Fruit fly (Drosophila melanogaster) whole organism, embryonic: Measurements from ENCODE around the gene HipHop.

Experiments used
- Abd-B ChIP-seq: fragments of 200-800 bp; sonication (Bioruptor generic); optimal IDR thresholded peaks from 2 replicates; lab custom pipeline; 2018; ENCODE audit warnings: missing biosample characterization, mild to moderate bottlenecking, missing genetic modification characterization, moderate library complexity
- Adf1 ChIP-seq: fragments of 200-800 bp; sonication (Bioruptor generic); IDR thresholded peaks from 2 replicates; pipeline ENCODE4 v1.3.6; 2022; ENCODE audit warnings: missing biosample characterization, missing genetic modification characterization
- Asciz ChIP-seq: fragments of 200-800 bp; sonication (Bioruptor generic); optimal IDR thresholded peaks from 2 replicates; lab custom pipeline; 2017; ENCODE audit warnings: missing biosample characterization, mild to moderate bottlenecking, missing genetic modification characterization, missing genetic modification reagents
- Atf-2 ChIP-seq: fragments of 200-800 bp; sonication (Bioruptor generic); optimal IDR thresholded peaks from 2 replicates; lab custom pipeline; 2016; ENCODE audit warnings: missing biosample characterization, missing genetic modification characterization
- Blimp-1 ChIP-seq: fragments of 200-800 bp; sonication (Bioruptor generic); optimal IDR thresholded peaks from 3 replicates; lab custom pipeline; 2018; ENCODE audit warnings: missing biosample characterization, missing genetic modification characterization, mild to moderate bottlenecking, moderate library complexity, missing genetic modification reagents
- CG1024 ChIP-seq: fragments of 200-800 bp; sonication (Bioruptor generic); IDR thresholded peaks from 2 replicates; pipeline ENCODE4 v1.3.6; 2022; ENCODE audit warnings: missing biosample characterization, missing genetic modification characterization
- CG10267 ChIP-seq: fragments of 200-800 bp; sonication (Bioruptor generic); optimal IDR thresholded peaks from 2 replicates; lab custom pipeline; 2018; ENCODE audit warnings: missing biosample characterization, mild to moderate bottlenecking, missing genetic modification characterization, moderate library complexity
- CG12219 ChIP-seq: fragments of 200-800 bp; sonication (Bioruptor generic); optimal IDR thresholded peaks from 3 replicates; lab custom pipeline; 2018; ENCODE audit warnings: missing biosample characterization, mild to moderate bottlenecking, missing genetic modification characterization
- CG14860 ChIP-seq: fragments of 200-800 bp; sonication (Bioruptor generic); IDR thresholded peaks from 3 replicates; pipeline ENCODE4 v1.3.6; 2022; ENCODE audit warnings: missing biosample characterization, missing genetic modification characterization; ENCODE audit not compliant: partially characterized antibody
- CG14965 ChIP-seq: fragments of 200-800 bp; sonication (Bioruptor generic); optimal IDR thresholded peaks from 2 replicates; lab custom pipeline; 2016; ENCODE audit warnings: missing biosample characterization, missing genetic modification characterization, borderline replicate concordance
- CG16815 ChIP-seq: fragments of 200-800 bp; sonication (Bioruptor generic); optimal IDR thresholded peaks from 3 replicates; lab custom pipeline; 2017; ENCODE audit warnings: missing biosample characterization, mild to moderate bottlenecking, missing genetic modification characterization
- CG17328 ChIP-seq: fragments of 200-800 bp; sonication (Bioruptor generic); IDR thresholded peaks from 2 replicates; pipeline ENCODE4 v1.3.6; 2022; ENCODE audit warnings: missing biosample characterization, missing genetic modification characterization
- CG17385 ChIP-seq: fragments of 200-800 bp; sonication (Bioruptor generic); optimal IDR thresholded peaks from 3 replicates; lab custom pipeline; 2018; ENCODE audit warnings: missing biosample characterization, mild to moderate bottlenecking, missing genetic modification characterization
- CG3726 ChIP-seq: fragments of 200-800 bp; sonication (Bioruptor generic); IDR thresholded peaks from 3 replicates; pipeline ENCODE4, ENCODE4 v1.3.6; 2022; ENCODE audit warnings: missing biosample characterization, missing genetic modification characterization
- CG5180 ChIP-seq: fragments of 200-800 bp; sonication (Bioruptor generic); optimal IDR thresholded peaks from 3 replicates; lab custom pipeline; 2017; ENCODE audit warnings: missing biosample characterization, missing genetic modification characterization, mild to moderate bottlenecking, moderate library complexity, missing genetic modification reagents
- CG6175 ChIP-seq: fragments of 200-800 bp; sonication (Bioruptor generic); IDR thresholded peaks from 3 replicates; pipeline ENCODE4 v1.3.6; 2022; ENCODE audit warnings: missing biosample characterization, missing genetic modification characterization
- CG6854 ChIP-seq: fragments of 200-800 bp; sonication (Bioruptor generic); optimal IDR thresholded peaks from 3 replicates; lab custom pipeline; 2017; ENCODE audit warnings: missing biosample characterization, mild to moderate bottlenecking, missing genetic modification characterization
- CG7839 ChIP-seq: fragments of 200-800 bp; sonication (Bioruptor generic); optimal IDR thresholded peaks from 3 replicates; lab custom pipeline; 2018; ENCODE audit warnings: missing biosample characterization, mild to moderate bottlenecking, missing genetic modification characterization, moderate library complexity
- CG8089 ChIP-seq: fragments of 200-800 bp; sonication (Bioruptor generic); optimal IDR thresholded peaks from 3 replicates; lab custom pipeline; 2016; ENCODE audit warnings: missing biosample characterization, missing genetic modification characterization
- CG9932 ChIP-seq: fragments of 200-800 bp; sonication (Bioruptor generic); IDR thresholded peaks from 2 replicates; pipeline ENCODE4 v1.3.6; 2022; ENCODE audit warnings: missing biosample characterization, missing genetic modification characterization
- CHES-1-like ChIP-seq: fragments of 200-800 bp; sonication (Bioruptor generic); optimal IDR thresholded peaks from 2 replicates; lab custom pipeline; 2016; ENCODE audit warnings: missing biosample characterization, missing genetic modification characterization
- D19B ChIP-seq: fragments of 200-800 bp; sonication (Bioruptor generic); optimal IDR thresholded peaks from 2 replicates; lab custom pipeline; 2017; ENCODE audit warnings: missing biosample characterization, mild to moderate bottlenecking, missing genetic modification characterization
- Dll ChIP-seq: fragments of 200-800 bp; sonication (Bioruptor generic); IDR thresholded peaks from 4 replicates; pipeline ENCODE4 v1.3.6; 2022; ENCODE audit warnings: missing biosample characterization, missing genetic modification characterization; ENCODE audit not compliant: partially characterized antibody
- Hmx ChIP-seq: fragments of 200-800 bp; sonication (Bioruptor generic); optimal IDR thresholded peaks from 2 replicates; lab custom pipeline; 2016; ENCODE audit warnings: missing biosample characterization, missing genetic modification characterization
- Hr39 ChIP-seq: fragments of >200 bp; optimal IDR thresholded peaks from 2 replicates; lab custom pipeline; 2017
- Lhr ChIP-seq: fragments of 200-800 bp; sonication (Bioruptor generic); optimal IDR thresholded peaks from 3 replicates; lab custom pipeline; 2017; ENCODE audit warnings: mild to moderate bottlenecking, missing biosample characterization, missing genetic modification reagents, missing genetic modification characterization
- Lim3 ChIP-seq: fragments of 200-800 bp; sonication (Bioruptor generic); IDR thresholded peaks from 2 replicates; pipeline ENCODE4 v1.3.6; 2022; ENCODE audit warnings: missing biosample characterization, missing genetic modification characterization
- MBD-R2 ChIP-seq: fragments of 200-800 bp; sonication (Bioruptor generic); IDR thresholded peaks from 2 replicates; pipeline ENCODE4 v1.3.6; 2022; ENCODE audit warnings: missing biosample characterization, missing genetic modification characterization
- MESR4 ChIP-seq: fragments of 200-800 bp; sonication (Bioruptor generic); optimal IDR thresholded peaks from 2 replicates; lab custom pipeline; 2018; ENCODE audit warnings: missing biosample characterization, mild to moderate bottlenecking, missing genetic modification characterization, moderate library complexity
- Mrtf ChIP-seq: fragments of 200-800 bp; sonication (Bioruptor generic); IDR thresholded peaks from 3 replicates; pipeline ENCODE4 v1.3.6; 2022; ENCODE audit warnings: missing biosample characterization, missing genetic modification characterization
- Opbp ChIP-seq: fragments of 200-800 bp; sonication (Bioruptor generic); IDR thresholded peaks from 3 replicates; pipeline ENCODE4 v1.3.6; 2022; ENCODE audit warnings: missing biosample characterization, missing genetic modification characterization; ENCODE audit not compliant: partially characterized antibody
- Rx ChIP-seq: fragments of 200-800 bp; sonication (Bioruptor generic); IDR thresholded peaks from 2 replicates; pipeline ENCODE4 v1.3.6; 2022; ENCODE audit warnings: missing biosample characterization, missing genetic modification characterization
- TFAM ChIP-seq: fragments of 200-800 bp; sonication (Bioruptor generic); optimal IDR thresholded peaks from 2 replicates; lab custom pipeline; 2017; ENCODE audit warnings: missing biosample characterization, missing genetic modification characterization, inconsistent platforms
- al ChIP-seq: fragments of 200-800 bp; sonication (Bioruptor generic); IDR thresholded peaks from 2 replicates; pipeline ENCODE4 v1.3.6; 2022; ENCODE audit warnings: missing biosample characterization, missing genetic modification characterization
- corto ChIP-seq: fragments of 200-800 bp; sonication (Bioruptor generic); optimal IDR thresholded peaks from 2 replicates; lab custom pipeline; 2016; ENCODE audit warnings: missing biosample characterization, mild to moderate bottlenecking, missing genetic modification characterization, moderate library complexity
- da ChIP-seq: fragments of 200-800 bp; sonication (Bioruptor generic); optimal IDR thresholded peaks from 2 replicates; lab custom pipeline; 2016; ENCODE audit warnings: missing biosample characterization, missing genetic modification characterization
- fru ChIP-seq: fragments of >200 bp; optimal IDR thresholded peaks from 2 replicates; lab custom pipeline; 2017
- gfzf ChIP-seq: fragments of 200-800 bp; sonication (Bioruptor generic); optimal IDR thresholded peaks from 2 replicates; lab custom pipeline; 2016; ENCODE audit warnings: missing biosample characterization, mild to moderate bottlenecking, missing genetic modification characterization, moderate library complexity
- gsb ChIP-seq: fragments of 200-800 bp; sonication (Bioruptor generic); IDR thresholded peaks from 2 replicates; pipeline ENCODE4 v1.3.6; 2022; ENCODE audit warnings: missing biosample characterization, missing genetic modification characterization
- h ChIP-seq: fragments of >200 bp; optimal IDR thresholded peaks from 2 replicates; lab custom pipeline; 2017
- ind ChIP-seq: fragments of 200-800 bp; sonication (Bioruptor generic); optimal IDR thresholded peaks from 3 replicates; lab custom pipeline; 2016; ENCODE audit warnings: missing biosample characterization, missing genetic modification characterization
- jigr1 ChIP-seq: fragments of 200-800 bp; sonication (Bioruptor generic); IDR thresholded peaks from 3 replicates; pipeline ENCODE4 v1.3.6; 2022; ENCODE audit warnings: missing biosample characterization, missing genetic modification characterization
- mam ChIP-seq: fragments of 200-800 bp; sonication (Bioruptor generic); optimal IDR thresholded peaks from 3 replicates; lab custom pipeline; 2016; ENCODE audit warnings: missing biosample characterization, missing genetic modification characterization
- phol ChIP-seq: fragments of 200-800 bp; sonication (Bioruptor generic); optimal IDR thresholded peaks from 3 replicates; lab custom pipeline; 2018; ENCODE audit warnings: missing biosample characterization, mild to moderate bottlenecking, missing genetic modification characterization, moderate library complexity
- pros ChIP-seq: fragments of 200-800 bp; sonication (Bioruptor generic); optimal IDR thresholded peaks from 3 replicates; lab custom pipeline; 2019; ENCODE audit warnings: missing biosample characterization, mild to moderate bottlenecking, missing genetic modification characterization, moderate library complexity
- pum ChIP-seq: fragments of 200-800 bp; sonication (Bioruptor generic); optimal IDR thresholded peaks from 2 replicates; lab custom pipeline; 2016; ENCODE audit warnings: missing biosample characterization, missing genetic modification characterization
- ranshi ChIP-seq: fragments of 200-800 bp; sonication (Bioruptor generic); IDR thresholded peaks from 2 replicates; pipeline ENCODE4 v1.3.6; 2022; ENCODE audit warnings: missing biosample characterization, missing genetic modification characterization
- slou ChIP-seq: fragments of 200-800 bp; sonication (Bioruptor generic); optimal IDR thresholded peaks from 3 replicates; lab custom pipeline; 2016; ENCODE audit warnings: missing biosample characterization, missing genetic modification characterization
- stwl ChIP-seq: fragments of 200-800 bp; sonication (Bioruptor generic); optimal IDR thresholded peaks from 3 replicates; lab custom pipeline; 2018; ENCODE audit warnings: missing biosample characterization, mild to moderate bottlenecking, missing genetic modification characterization, moderate library complexity
- tap ChIP-seq: fragments of 200-800 bp; optimal IDR thresholded peaks from 3 replicates; lab custom pipeline; 2019; ENCODE audit warnings: missing biosample characterization, mild to moderate bottlenecking, missing genetic modification characterization, moderate library complexity
- tna ChIP-seq: fragments of 200-800 bp; sonication (Bioruptor generic); IDR thresholded peaks from 2 replicates; pipeline ENCODE4 v1.3.6; 2022; ENCODE audit warnings: missing biosample characterization, missing genetic modification characterization; ENCODE audit not compliant: partially characterized antibody

The HipHop gene

dm6 chr3L:18820638-18821382 is at the start of gene HipHop, which contains the start of gene CG14073 (continued):
- TF ChIP-seq stwl (tag; lab: Kevin White, UChicago): no peak
- no peak for TF ChIP-seq CG3726 (GFP tag; lab: Robert Waterston, UW)
- no peak for TF ChIP-seq Adf1 (GFP tag; lab: Robert Waterston, UW)
- TF ChIP-seq h (lab: Kevin White, UChicago): no peak
- no peak for TF ChIP-seq CG17328 (GFP tag; lab: Robert Waterston, UW)
- TF ChIP-seq CG17385 (GFP tag; lab: Kevin White, UChicago): no peak
- TF ChIP-seq tna (GFP tag; lab: Robert Waterston, UW): no peak
- no peak for TF ChIP-seq D19B
- TF ChIP-seq CG9932 (GFP tag; lab: Robert Waterston, UW): no peak
- peak; percentile 4 for TF ChIP-seq Lhr (GFP tag; lab: Kevin White, UChicago)
- TF ChIP-seq CG14860: no peak
- no peak for TF ChIP-seq CG6854 (GFP tag; lab: Kevin White, UChicago)
- TF ChIP-seq Blimp-1 (GFP tag; lab: Kevin White, UChicago): no peak
- TF ChIP-seq Dll: 0 out of 4 replicates have a peak, but pooled peaks have one; percentile 17
- TF ChIP-seq jigr1 (GFP tag; lab: Robert Waterston, UW): no peak
- no peak for TF ChIP-seq ranshi (GFP tag; lab: Robert Waterston, UW)
- no peak for TF ChIP-seq Atf-2 (GFP tag; lab: Kevin White, UChicago)
- TF ChIP-seq CG6175 (GFP tag; lab: Robert Waterston, UW): no peak
- no peak for TF ChIP-seq pum (GFP tag; lab: Kevin White, UChicago)
- TF ChIP-seq Mrtf: no peak
- TF ChIP-seq mam: no peak
- TF ChIP-seq slou (GFP tag; lab: Kevin White, UChicago): no peak
- no peak for TF ChIP-seq CHES-1-like (GFP tag; lab: Kevin White, UChicago)
- no peak for TF ChIP-seq TFAM
- TF ChIP-seq CG1024 (GFP tag; lab: Robert Waterston, UW): no peak
- no peak for TF ChIP-seq Abd-B
- no peak for TF ChIP-seq Rx (GFP tag; lab: Robert Waterston, UW)
- TF ChIP-seq tap (tag; lab: Kevin White, UChicago): peak; percentile 11
- no peak for TF ChIP-seq Opbp (GFP tag; lab: Robert Waterston, UW)
- peak; percentile 8 for TF ChIP-seq CG10267 (tag; lab: Kevin White, UChicago)
- no peak for TF ChIP-seq CG5180 (GFP tag; lab: Kevin White, UChicago)
- TF ChIP-seq MBD-R2 (GFP tag; lab: Robert Waterston, UW): peak; percentile 46; the same call in 1 of the 2 replicates
- no peak for TF ChIP-seq corto (GFP tag; lab: Kevin White, UChicago)
- no peak for TF ChIP-seq CG16815
- no peak for TF ChIP-seq fru (lab: Kevin White, UChicago)
- TF ChIP-seq CG8089 (GFP tag; lab: Kevin White, UChicago): no peak
- no peak for TF ChIP-seq CG14965 (GFP tag; lab: Kevin White, UChicago)
- no peak for TF ChIP-seq da (GFP tag; lab: Kevin White, UChicago)
- TF ChIP-seq CG12219: no peak
- TF ChIP-seq ind (GFP tag; lab: Kevin White, UChicago): no peak
- TF ChIP-seq Hr39 (lab: Kevin White, UChicago): no peak
- no peak for TF ChIP-seq gsb (GFP tag; lab: Robert Waterston, UW)
- no peak for TF ChIP-seq Lim3 (GFP tag; lab: Robert Waterston, UW)
- no peak for TF ChIP-seq pros (GFP tag; lab: Kevin White, UChicago)
- TF ChIP-seq Hmx (GFP tag; lab: Kevin White, UChicago): no peak
- no peak for TF ChIP-seq Asciz
- no peak for TF ChIP-seq CG7839
- no peak for TF ChIP-seq al
- TF ChIP-seq MESR4: peak; percentile 16
- peak; percentile 4 for TF ChIP-seq phol (tag; lab: Kevin White, UChicago)
- peak; percentile 74 for TF ChIP-seq gfzf (GFP tag; lab: Kevin White, UChicago)
